Fruit fly (Drosophila melanogaster) whole organism, prepupa: ENCODE results near the gene Aprt.

ENCODE experiments used
- Blimp-1 ChIP-seq: fragments of 200-800 bp; sonication (Bioruptor generic); optimal IDR thresholded peaks from 3 replicates; lab custom pipeline; 2017; ENCODE audit warnings: missing biosample characterization, missing genetic modification characterization, mild to moderate bottlenecking, moderate library complexity, missing genetic modification reagents
- CG10631 ChIP-seq: fragments of 200-800 bp; sonication (Bioruptor generic); optimal IDR thresholded peaks from 2 replicates; lab custom pipeline; 2016; ENCODE audit warnings: missing biosample characterization, missing genetic modification characterization
- CG10669 ChIP-seq: fragments of 200-800 bp; sonication (Bioruptor generic); optimal IDR thresholded peaks from 3 replicates; lab custom pipeline; 2018; ENCODE audit warnings: missing biosample characterization, mild to moderate bottlenecking, missing genetic modification characterization, moderate library complexity
- CG11294 ChIP-seq: fragments of 200-800 bp; sonication (Bioruptor generic); IDR thresholded peaks from 2 replicates; pipeline ENCODE4 v1.3.6; 2022; ENCODE audit warnings: missing biosample characterization, missing genetic modification characterization
- CG11762 ChIP-seq: fragments of 200-800 bp; sonication (Bioruptor generic); optimal IDR thresholded peaks from 3 replicates; lab custom pipeline; 2016; ENCODE audit warnings: missing biosample characterization, missing genetic modification characterization; ENCODE audit not compliant: insufficient read depth
- CG11902 ChIP-seq: fragments of 200-800 bp; sonication (Bioruptor generic); optimal IDR thresholded peaks from 3 replicates; lab custom pipeline; 2016; ENCODE audit warnings: missing biosample characterization, missing genetic modification characterization
- CG1621 ChIP-seq: fragments of 200-800 bp; sonication (Bioruptor generic); optimal IDR thresholded peaks from 3 replicates; lab custom pipeline; 2018; ENCODE audit warnings: missing biosample characterization, mild to moderate bottlenecking, missing genetic modification characterization
- CG3032 ChIP-seq: fragments of 200-800 bp; optimal IDR thresholded peaks from 2 replicates; lab custom pipeline; 2019; ENCODE audit warnings: missing biosample characterization, mild to moderate bottlenecking, missing genetic modification characterization, moderate library complexity
- CG31627 ChIP-seq: fragments of 200-800 bp; sonication (Bioruptor generic); optimal IDR thresholded peaks from 3 replicates; lab custom pipeline; 2016; ENCODE audit warnings: missing biosample characterization, missing genetic modification characterization
- CG32006 ChIP-seq: fragments of 200-800 bp; sonication (Bioruptor generic); optimal IDR thresholded peaks from 3 replicates; lab custom pipeline; 2017; ENCODE audit warnings: missing biosample characterization, mild to moderate bottlenecking, missing genetic modification characterization
- CG3919 ChIP-seq: fragments of 200-800 bp; sonication (Bioruptor generic); optimal IDR thresholded peaks from 3 replicates; lab custom pipeline; 2016; ENCODE audit warnings: missing biosample characterization, missing genetic modification characterization
- CG6276 ChIP-seq: fragments of 200-800 bp; sonication (Bioruptor generic); optimal IDR thresholded peaks from 2 replicates; lab custom pipeline; 2017; ENCODE audit warnings: missing biosample characterization, mild to moderate bottlenecking, missing genetic modification characterization
- CG6808 ChIP-seq: fragments of 200-800 bp; sonication (Bioruptor generic); optimal IDR thresholded peaks from 3 replicates; lab custom pipeline; 2017; ENCODE audit warnings: missing biosample characterization, missing genetic modification characterization, mild to moderate bottlenecking, moderate library complexity, missing genetic modification reagents
- CG8119 ChIP-seq: fragments of 200-800 bp; sonication (Bioruptor generic); IDR thresholded peaks from 3 replicates; pipeline ENCODE4 v1.3.6; 2022; ENCODE audit warnings: missing biosample characterization, missing genetic modification characterization
- CG8632 ChIP-seq: fragments of 200-800 bp; sonication (Bioruptor generic); optimal IDR thresholded peaks from 3 replicates; lab custom pipeline; 2016; ENCODE audit warnings: missing biosample characterization, missing genetic modification characterization
- CG9139 ChIP-seq: fragments of 200-800 bp; sonication (Bioruptor generic); optimal IDR thresholded peaks from 3 replicates; lab custom pipeline; 2017; ENCODE audit warnings: missing biosample characterization, mild to moderate bottlenecking, missing genetic modification characterization
- Eip75B ChIP-seq: fragments of 200-800 bp; sonication (Bioruptor generic); optimal IDR thresholded peaks from 3 replicates; lab custom pipeline; 2016; ENCODE audit warnings: missing biosample characterization, missing genetic modification characterization
- Eip78C ChIP-seq: fragments of 200-800 bp; sonication (Bioruptor generic); peaks from one replicate; lab custom pipeline; 2016; ENCODE audit warnings: missing biosample characterization, missing genetic modification characterization
- Eip93F ChIP-seq: fragments of 200-800 bp; sonication (Bioruptor generic); optimal IDR thresholded peaks from 2 replicates; lab custom pipeline; 2016; ENCODE audit warnings: missing biosample characterization, mild to moderate bottlenecking, missing genetic modification characterization
- Ets21C ChIP-seq: fragments of 200-800 bp; sonication (Bioruptor generic); optimal IDR thresholded peaks from 3 replicates; lab custom pipeline; 2016; ENCODE audit warnings: missing biosample characterization, missing genetic modification characterization
- Ets96B ChIP-seq: fragments of 200-800 bp; optimal IDR thresholded peaks from 2 replicates; lab custom pipeline; 2019; ENCODE audit warnings: missing biosample characterization, mild to moderate bottlenecking, missing genetic modification characterization, moderate library complexity
- Gug ChIP-seq: fragments of 200-800 bp; sonication (Bioruptor generic); IDR thresholded peaks from 2 replicates; pipeline ENCODE4 v1.3.6; 2022; ENCODE audit warnings: missing biosample characterization, missing genetic modification characterization
- Hr38 ChIP-seq: sonication (Bioruptor generic); optimal IDR thresholded peaks from 2 replicates; lab custom pipeline; 2016; ENCODE audit warnings: missing biosample characterization, missing genetic modification characterization
- Hr39 ChIP-seq: fragments of 200-800 bp; sonication (Bioruptor generic); optimal IDR thresholded peaks from 2 replicates; lab custom pipeline; 2016; ENCODE audit warnings: missing biosample characterization, missing genetic modification characterization
- Hr4 ChIP-seq: fragments of 200-800 bp; sonication (Bioruptor generic); optimal IDR thresholded peaks from 3 replicates; lab custom pipeline; 2016; ENCODE audit warnings: missing biosample characterization, missing genetic modification characterization
- Met ChIP-seq: fragments of 200-800 bp; sonication (Bioruptor generic); optimal IDR thresholded peaks from 3 replicates; lab custom pipeline; 2016; ENCODE audit warnings: missing biosample characterization, missing genetic modification characterization
- OdsH ChIP-seq: fragments of 200-800 bp; sonication (Bioruptor generic); optimal IDR thresholded peaks from 3 replicates; lab custom pipeline; 2016; ENCODE audit warnings: missing biosample characterization, missing genetic modification characterization
- Sox14 ChIP-seq: fragments of 200-800 bp; sonication (Bioruptor generic); optimal IDR thresholded peaks from 3 replicates; lab custom pipeline; 2016; ENCODE audit warnings: missing biosample characterization, missing genetic modification characterization
- Sox15 ChIP-seq: fragments of 200-800 bp; sonication (Bioruptor generic); optimal IDR thresholded peaks from 3 replicates; lab custom pipeline; 2016; ENCODE audit warnings: missing biosample characterization, missing genetic modification characterization
- achi ChIP-seq: fragments of 200-800 bp; sonication (Bioruptor generic); optimal IDR thresholded peaks from 3 replicates; lab custom pipeline; 2016; ENCODE audit warnings: missing biosample characterization, missing genetic modification characterization
- cyc ChIP-seq: fragments of 200-800 bp; sonication (Bioruptor generic); optimal IDR thresholded peaks from 3 replicates; lab custom pipeline; 2016; ENCODE audit warnings: missing biosample characterization, missing genetic modification characterization
- dsx ChIP-seq: fragments of 200-800 bp; optimal IDR thresholded peaks from 3 replicates; lab custom pipeline; 2019; ENCODE audit warnings: missing biosample characterization, mild to moderate bottlenecking, missing genetic modification characterization, moderate library complexity; ENCODE audit not compliant: poor library complexity, severe bottlenecking
- eg ChIP-seq: fragments of 200-800 bp; sonication (Bioruptor generic); IDR thresholded peaks from 3 replicates; pipeline ENCODE4 v1.3.6; 2022; ENCODE audit warnings: missing biosample characterization, missing genetic modification characterization
- esn ChIP-seq: fragments of 200-800 bp; sonication (Bioruptor generic); optimal IDR thresholded peaks from 2 replicates; lab custom pipeline; 2016; ENCODE audit warnings: missing biosample characterization, mild to moderate bottlenecking, missing genetic modification characterization, moderate library complexity
- fd59A ChIP-seq: fragments of 200-800 bp; sonication (Bioruptor generic); optimal IDR thresholded peaks from 2 replicates; lab custom pipeline; 2017; ENCODE audit warnings: missing biosample characterization, mild to moderate bottlenecking, missing genetic modification characterization, missing genetic modification reagents
- lz ChIP-seq: fragments of 200-800 bp; sonication (Bioruptor generic); optimal IDR thresholded peaks from 3 replicates; lab custom pipeline; 2016; ENCODE audit warnings: missing biosample characterization, missing genetic modification characterization
- pdm3 ChIP-seq: fragments of 200-800 bp; sonication (Bioruptor generic); optimal IDR thresholded peaks from 3 replicates; lab custom pipeline; 2016; ENCODE audit warnings: missing biosample characterization, missing genetic modification characterization
- svp ChIP-seq: fragments of 200-800 bp; sonication (Bioruptor generic); peaks from one replicate; lab custom pipeline; 2016; ENCODE audit warnings: missing biosample characterization, missing genetic modification characterization
- topi ChIP-seq: fragments of 200-800 bp; sonication (Bioruptor generic); optimal IDR thresholded peaks from 3 replicates; lab custom pipeline; 2016; ENCODE audit warnings: missing biosample characterization, missing genetic modification characterization
- vri ChIP-seq: fragments of 200-800 bp; sonication (Bioruptor generic); optimal IDR thresholded peaks from 3 replicates; lab custom pipeline; 2016; ENCODE audit warnings: missing biosample characterization, mild to moderate bottlenecking, missing genetic modification characterization

Aprt gene

DNA sequence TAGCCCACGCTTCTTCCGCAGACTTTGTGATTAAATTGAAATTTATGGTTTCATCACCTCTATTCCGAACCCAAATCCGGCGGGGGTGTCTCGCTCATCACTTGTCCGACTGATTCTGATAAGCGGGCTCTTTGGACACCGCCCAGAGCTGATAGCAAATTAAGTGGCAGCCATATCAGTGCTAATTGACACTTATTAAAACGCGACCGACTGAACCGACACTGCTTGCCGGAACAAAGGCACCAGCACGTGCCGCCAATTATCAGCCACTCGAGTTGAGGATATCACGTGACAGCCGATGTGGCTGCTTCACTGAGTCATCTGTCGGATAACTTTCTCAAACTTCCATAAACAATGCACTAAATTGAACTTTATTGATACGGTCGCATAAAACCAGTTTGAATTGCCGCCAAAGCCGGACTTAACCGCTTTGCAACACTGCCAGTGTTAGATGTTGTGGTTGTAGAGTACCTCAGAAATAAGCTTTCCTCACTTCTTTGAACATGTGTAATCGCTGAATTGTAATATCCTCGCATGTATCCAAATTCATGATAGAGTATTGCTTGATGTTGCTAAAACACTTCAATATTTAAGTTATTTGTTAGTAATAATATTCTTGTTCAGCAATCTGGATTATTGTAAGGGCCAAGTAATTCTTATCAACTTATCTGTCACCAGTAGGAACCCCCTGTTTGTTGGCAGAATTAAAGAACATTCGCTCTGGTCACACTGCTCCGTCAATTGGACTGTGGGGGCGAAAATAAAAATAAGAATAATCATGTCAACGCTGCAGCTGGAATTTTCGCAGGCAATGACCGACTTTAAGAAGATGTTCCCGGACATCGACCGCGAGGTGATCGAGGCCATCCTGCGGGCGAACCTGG lies 28.1 kb downstream of the Aprt start, which contains the start of gene CG12024 (continued):
- TF ChIP-seq CG31627 (GFP tag; lab: Kevin White, UChicago) = peak; percentile 74
- TF ChIP-seq Sox15 (GFP tag; lab: Kevin White, UChicago) = peak; percentile 42
- TF ChIP-seq CG8632 (GFP tag; lab: Kevin White, UChicago) = no peak
- TF ChIP-seq Met (GFP tag; lab: Kevin White, UChicago) = peak; percentile 69
- TF ChIP-seq Blimp-1 = no peak
- peak; percentile 15 for TF ChIP-seq vri (GFP tag; lab: Kevin White, UChicago)
- TF ChIP-seq Ets96B (tag; lab: Kevin White, UChicago) = peak; percentile 22
- no peak for TF ChIP-seq CG9139 (GFP tag; lab: Kevin White, UChicago)
- TF ChIP-seq Sox14 (GFP tag; lab: Kevin White, UChicago) = peak; percentile 83
- TF ChIP-seq cyc (GFP tag; lab: Kevin White, UChicago) = peak; percentile 62
- peak; percentile 41 for TF ChIP-seq CG10669
- TF ChIP-seq achi (GFP tag; lab: Kevin White, UChicago) = peak; percentile 73

- TF ChIP-seq svp (peak; percentile 36), CG11762 (GFP tag; lab: Kevin White, UChicago) (no peak)
- TF ChIP-seq, all 60 proteins: peak for 1
Measured at dm6 chr3L:1855491-1855890, 29.3 kb downstream of the Aprt start, which contains the start of gene CNMa. TSS of gene CNMa (minus strand) at chr3L:1855591.

DNA sequence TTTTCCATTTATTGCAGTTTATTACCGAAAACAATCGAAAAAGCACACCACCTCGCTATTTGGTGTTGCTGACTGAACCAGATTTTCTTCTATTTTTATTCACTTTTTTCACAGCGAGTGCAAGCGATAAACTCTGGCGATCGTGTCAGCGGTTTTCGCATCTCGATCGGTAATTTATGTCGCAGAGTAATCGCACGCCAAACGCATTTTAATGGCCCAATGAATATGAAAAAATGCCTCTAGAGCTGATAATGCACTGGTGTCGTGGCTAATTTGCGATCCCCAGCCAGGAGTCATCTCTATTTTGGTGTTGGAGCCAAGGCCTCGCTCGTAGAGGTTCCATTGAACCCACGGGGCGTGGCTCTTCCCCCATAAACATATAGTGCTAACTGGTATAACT lies 31.5 kb downstream of the Aprt start:
- TF ChIP-seq svp = peak; percentile 96
- TF ChIP-seq topi (GFP tag; lab: Kevin White, UChicago) = no peak

- TF ChIP-seq CG1621 (tag; lab: Kevin White, UChicago) (no peak), OdsH (GFP tag; lab: Kevin White, UChicago) (no peak), CG32006 (GFP tag; lab: Kevin White, UChicago) (no peak), Eip78C (GFP tag; lab: Kevin White, UChicago) (no peak), eg (GFP tag; lab: Robert Waterston, UW) (no peak), dsx (no peak)
Measured at dm6 chr3L:1850498-1850897, 34.3 kb downstream of the Aprt start.

dm6 chr3L:1844600-1844999 lies 40.2 kb downstream of the Aprt start:
- no peak for TF ChIP-seq CG10631 (GFP tag; lab: Kevin White, UChicago)
- TF ChIP-seq CG31627 (GFP tag; lab: Kevin White, UChicago) = no peak
- TF ChIP-seq Hr39 (GFP tag; lab: Kevin White, UChicago) = no peak
- TF ChIP-seq CG6808 = no peak
- peak; percentile 1 for TF ChIP-seq Hr38 (GFP tag; lab: Kevin White, UChicago)
- TF ChIP-seq CG8119 (GFP tag; lab: Robert Waterston, UW) = peak; percentile 78
- no peak for TF ChIP-seq esn (GFP tag; lab: Kevin White, UChicago)
- no peak for TF ChIP-seq Eip78C (GFP tag; lab: Kevin White, UChicago)
- TF ChIP-seq CG32006 (GFP tag; lab: Kevin White, UChicago) = peak; percentile 72
- peak; percentile 72 for TF ChIP-seq Hr4 (GFP tag; lab: Kevin White, UChicago)
- TF ChIP-seq lz (GFP tag; lab: Kevin White, UChicago) = no peak
- peak; percentile 69 for TF ChIP-seq Gug (GFP tag; lab: Robert Waterston, UW)
- TF ChIP-seq CG11762 (GFP tag; lab: Kevin White, UChicago) = no peak
- TF ChIP-seq Ets21C = no peak
- no peak for TF ChIP-seq Ets96B (tag; lab: Kevin White, UChicago)
- no peak for TF ChIP-seq CG3032 (tag; lab: Kevin White, UChicago)
- TF ChIP-seq CG11294 (GFP tag; lab: Robert Waterston, UW) = peak; percentile 63; the same call in 1 of the 2 replicates
- no peak for TF ChIP-seq CG3919
- TF ChIP-seq eg (GFP tag; lab: Robert Waterston, UW) = peak; percentile 90
- TF ChIP-seq Blimp-1 = no peak
- TF ChIP-seq CG11902 (GFP tag; lab: Kevin White, UChicago) = no peak
- no peak for TF ChIP-seq Eip75B (GFP tag; lab: Kevin White, UChicago)
- peak; percentile 66 for TF ChIP-seq CG6276 (GFP tag; lab: Kevin White, UChicago)
- TF ChIP-seq CG9139 (GFP tag; lab: Kevin White, UChicago) = no peak
- TF ChIP-seq pdm3 (GFP tag; lab: Kevin White, UChicago) = peak; percentile 37
- TF ChIP-seq OdsH (GFP tag; lab: Kevin White, UChicago) = peak; percentile 21
- TF ChIP-seq Sox15 (GFP tag; lab: Kevin White, UChicago) = no peak
- TF ChIP-seq Eip93F (GFP tag; lab: Kevin White, UChicago) = no peak
- no peak for TF ChIP-seq CG1621 (tag; lab: Kevin White, UChicago)
- no peak for TF ChIP-seq fd59A (GFP tag; lab: Kevin White, UChicago)
- no peak for TF ChIP-seq Met (GFP tag; lab: Kevin White, UChicago)
